Comparison of ENCODE assay signal across 3 fruit fly cellular contexts in genomic region chr3R:26238945-26239344, dm6.
TF ChIP-seq lines count a peak whose summit lies in the region.

No protein-coding gene starts in this region.

- no peak for TF ChIP-seq CTCF in whole organism, embryonic (GFP tag; optimal IDR thresholded peaks at IDR 0.05; lab: Kevin White, UChicago)

TF ChIP-seq in whole organism, embryonic, 481 proteins besides CTCF, POLR2A, EP300 and RAD21 (continues in another document):
- no peak for TF ChIP-seq vnd (GFP tag; IDR thresholded peaks at IDR 0.05; lab: Robert Waterston, UW; ENCODE audit: partially characterized antibody)
- no peak for TF ChIP-seq CG7372 (GFP tag; IDR thresholded peaks at IDR 0.05; lab: Robert Waterston, UW)
- no peak for TF ChIP-seq CG2199 (GFP tag; IDR thresholded peaks at IDR 0.05; lab: Robert Waterston, UW)
- TF ChIP-seq CG16863 (GFP tag; optimal IDR thresholded peaks at IDR 0.05; lab: Kevin White, UChicago), result peak; percentile 5
- peak; percentile 65; the same call in 1 of the 2 replicates for TF ChIP-seq gsb (GFP tag; IDR thresholded peaks at IDR 0.05; lab: Robert Waterston, UW)
- peak; percentile 21 for TF ChIP-seq Nf-YC (tag; optimal IDR thresholded peaks at IDR 0.05; lab: Kevin White, UChicago)
- peak; percentile 17 for TF ChIP-seq trh (GFP tag; optimal IDR thresholded peaks at IDR 0.05; lab: Kevin White, UChicago)
- TF ChIP-seq tio (GFP tag; optimal IDR thresholded peaks at IDR 0.05; lab: Kevin White, UChicago), result peak; percentile 17
- peak; percentile 44 for TF ChIP-seq unpg (GFP tag; optimal IDR thresholded peaks at IDR 0.05; lab: Kevin White, UChicago)
- TF ChIP-seq ken (GFP tag; IDR thresholded peaks at IDR 0.05; lab: Robert Waterston, UW), result 0 out of 3 replicates have a peak, but pooled peaks have one; percentile 24
- TF ChIP-seq Dll (GFP tag; IDR thresholded peaks at IDR 0.05; lab: Robert Waterston, UW; ENCODE audit: partially characterized antibody), result no peak
- no peak for TF ChIP-seq sd (tag; optimal IDR thresholded peaks at IDR 0.05; lab: Kevin White, UChicago)
- TF ChIP-seq Lhr (GFP tag; optimal IDR thresholded peaks at IDR 0.05; lab: Kevin White, UChicago), result no peak
- peak; percentile 55; the same call in 1 of the 3 replicates for TF ChIP-seq CG3726 (GFP tag; IDR thresholded peaks at IDR 0.05; lab: Robert Waterston, UW)
- TF ChIP-seq Tbp (GFP tag; optimal IDR thresholded peaks at IDR 0.05; lab: Kevin White, UChicago), result no peak
- TF ChIP-seq repo (GFP tag; optimal IDR thresholded peaks at IDR 0.05; lab: Kevin White, UChicago), result no peak
- peak; percentile 89 for TF ChIP-seq sens (GFP tag; lab: Kevin White, UChicago)
- no peak for TF ChIP-seq en (GFP tag; optimal IDR thresholded peaks at IDR 0.05; lab: Kevin White, UChicago)
- peak; percentile 43 for TF ChIP-seq CG7556 (GFP tag; optimal IDR thresholded peaks at IDR 0.05; lab: Kevin White, UChicago)
- TF ChIP-seq jumu (GFP tag; optimal IDR thresholded peaks at IDR 0.05; lab: Kevin White, UChicago), result peak; percentile 25
- TF ChIP-seq chif (GFP tag; optimal IDR thresholded peaks at IDR 0.05; lab: Kevin White, UChicago), result peak in 1 of 2 experiments; percentile 23
- no peak for TF ChIP-seq Ssrp (tag; optimal IDR thresholded peaks at IDR 0.05; lab: Kevin White, UChicago)
- TF ChIP-seq Spps (tag; optimal IDR thresholded peaks at IDR 0.05; lab: Kevin White, UChicago), result no peak
- TF ChIP-seq tap (tag; optimal IDR thresholded peaks at IDR 0.05; lab: Kevin White, UChicago), result no peak
- peak; percentile 1 for TF ChIP-seq CG18011 (GFP tag; optimal IDR thresholded peaks at IDR 0.05; lab: Kevin White, UChicago)
- TF ChIP-seq kah (GFP tag; optimal IDR thresholded peaks at IDR 0.05; lab: Kevin White, UChicago), result peak; percentile 1
- TF ChIP-seq emc (GFP tag; optimal IDR thresholded peaks at IDR 0.05; lab: Kevin White, UChicago), result no peak
- peak; percentile 10 for TF ChIP-seq CG13775 (GFP tag; optimal IDR thresholded peaks at IDR 0.05; lab: Kevin White, UChicago)
- TF ChIP-seq CG9797 (GFP tag; optimal IDR thresholded peaks at IDR 0.05; lab: Kevin White, UChicago), result no peak
- peak; percentile 27 for TF ChIP-seq CG17385 (GFP tag; optimal IDR thresholded peaks at IDR 0.05; lab: Kevin White, UChicago)

TF ChIP-seq in whole organism, prepupa, 60 proteins besides CTCF, POLR2A, EP300 and RAD21:
- TF ChIP-seq fkh (GFP tag; optimal IDR thresholded peaks at IDR 0.05; lab: Kevin White, UChicago), result peak; percentile 97
- no peak for TF ChIP-seq dsx (GFP tag; optimal IDR thresholded peaks at IDR 0.05; lab: Kevin White, UChicago; ENCODE audit: poor library complexity, severe bottlenecking)
- TF ChIP-seq Met (GFP tag; optimal IDR thresholded peaks at IDR 0.05; lab: Kevin White, UChicago), result no peak
- no peak for TF ChIP-seq CG6854 (GFP tag; optimal IDR thresholded peaks at IDR 0.05; lab: Kevin White, UChicago)

TF ChIP-seq in whole organism, wandering third instar larva, 38 proteins besides CTCF, POLR2A, EP300 and RAD21:
- TF ChIP-seq Hr83 (GFP tag; optimal IDR thresholded peaks at IDR 0.05; lab: Kevin White, UChicago; ENCODE audit: poor library complexity, severe bottlenecking) (peak; percentile 64), sv (GFP tag; optimal IDR thresholded peaks at IDR 0.05; lab: Kevin White, UChicago) (no peak), Abd-B (GFP tag; optimal IDR thresholded peaks at IDR 0.05; lab: Kevin White, UChicago) (no peak)

Comparison
In these comparisons a context has a peak if more than half of its experiments do, and no peak if none do; other contexts are left out.
1. Of the 7 proteins assayed by ChIP-seq in both whole organism, embryonic and whole organism, prepupa: peak only in whole organism, embryonic: Blimp-1, CG16779, CG6854 and Sox102F; only in whole organism, prepupa: none; in both: none; in neither: 3.